Fruit fly (Drosophila melanogaster) whole organism, embryonic: Measurements from ENCODE around the gene CG9483.

Experiments
- CG10366 ChIP-seq: fragments of 200-800 bp; sonication (Bioruptor generic); IDR thresholded peaks from 2 replicates; pipeline ENCODE4 v1.3.6; 2022; ENCODE audit warnings: missing biosample characterization, missing genetic modification characterization
- CG10543 ChIP-seq: fragments of 200-800 bp; sonication (Bioruptor generic); optimal IDR thresholded peaks from 3 replicates; lab custom pipeline; 2017; ENCODE audit warnings: missing biosample characterization, mild to moderate bottlenecking, missing genetic modification characterization, moderate library complexity
- CG11093 ChIP-seq: fragments of 200-800 bp; sonication (Bioruptor generic); IDR thresholded peaks from 3 replicates; pipeline ENCODE4 v1.3.6; 2022; ENCODE audit warnings: missing biosample characterization, missing genetic modification characterization
- CG11696 ChIP-seq: fragments of 200-800 bp; sonication (Bioruptor generic); IDR thresholded peaks from 2 replicates; pipeline ENCODE4 v1.3.6; 2022; ENCODE audit warnings: missing biosample characterization, missing genetic modification characterization
- CG11723 ChIP-seq: fragments of 200-800 bp; sonication (Bioruptor generic); optimal IDR thresholded peaks from 2 replicates; lab custom pipeline; 2017; ENCODE audit warnings: missing biosample characterization, mild to moderate bottlenecking, missing genetic modification characterization
- CG12659 ChIP-seq: fragments of 200-800 bp; sonication (Bioruptor generic); optimal IDR thresholded peaks from 3 replicates; lab custom pipeline; 2017; ENCODE audit warnings: mild to moderate bottlenecking, missing biosample characterization, missing genetic modification reagents, missing genetic modification characterization
- CG14965 ChIP-seq: fragments of 200-800 bp; sonication (Bioruptor generic); optimal IDR thresholded peaks from 2 replicates; lab custom pipeline; 2016; ENCODE audit warnings: missing biosample characterization, missing genetic modification characterization, borderline replicate concordance
- CG15269 ChIP-seq: fragments of 200-800 bp; sonication (Bioruptor generic); optimal IDR thresholded peaks from 2 replicates; lab custom pipeline; 2018; ENCODE audit warnings: missing biosample characterization, mild to moderate bottlenecking, missing genetic modification characterization, moderate library complexity
- CG17568 ChIP-seq: fragments of 200-800 bp; sonication (Bioruptor generic); optimal IDR thresholded peaks from 2 replicates; lab custom pipeline; 2018; ENCODE audit warnings: missing biosample characterization, mild to moderate bottlenecking, missing genetic modification characterization, moderate library complexity
- CG1792 ChIP-seq: fragments of 200-800 bp; sonication (Bioruptor generic); optimal IDR thresholded peaks from 2 replicates; lab custom pipeline; 2016; ENCODE audit warnings: missing biosample characterization, missing genetic modification characterization
- CG18011 ChIP-seq: fragments of 200-800 bp; sonication (Bioruptor generic); optimal IDR thresholded peaks from 2 replicates; lab custom pipeline; 2017; ENCODE audit warnings: missing biosample characterization, missing genetic modification characterization, mild to moderate bottlenecking, moderate library complexity, missing genotype
- CG2129 ChIP-seq: fragments of 200-800 bp; sonication (Bioruptor generic); IDR thresholded peaks from 2 replicates; pipeline ENCODE4 v1.3.6; 2022; ENCODE audit warnings: missing biosample characterization, missing genetic modification characterization; ENCODE audit not compliant: partially characterized antibody
- CG2199 ChIP-seq: fragments of 200-800 bp; sonication (Bioruptor generic); IDR thresholded peaks from 3 replicates; pipeline ENCODE4 v1.3.6; 2022; ENCODE audit warnings: missing biosample characterization, missing genetic modification characterization
- CG2712 ChIP-seq: fragments of 200-800 bp; optimal IDR thresholded peaks from 3 replicates; lab custom pipeline; 2019; ENCODE audit warnings: missing biosample characterization, mild to moderate bottlenecking, missing genetic modification characterization, moderate library complexity
- CG32767 ChIP-seq: fragments of 200-800 bp; sonication (Bioruptor generic); IDR thresholded peaks from 2 replicates; pipeline ENCODE4 v1.3.6; 2022; ENCODE audit warnings: missing biosample characterization, missing genetic modification characterization
- CG3281 ChIP-seq: fragments of 200-800 bp; sonication (Bioruptor generic); optimal IDR thresholded peaks from 3 replicates; lab custom pipeline; 2017; ENCODE audit warnings: missing biosample characterization, mild to moderate bottlenecking, missing genetic modification characterization
- CG6254 ChIP-seq: fragments of 200-800 bp; sonication (Bioruptor generic); optimal IDR thresholded peaks from 3 replicates; lab custom pipeline; 2017; ENCODE audit warnings: mild to moderate bottlenecking, missing biosample characterization, missing genetic modification reagents, missing genetic modification characterization
- CG6689 ChIP-seq: fragments of 200-800 bp; sonication (Bioruptor generic); IDR thresholded peaks from 2 replicates; pipeline ENCODE4 v1.3.6; 2022; ENCODE audit warnings: missing biosample characterization, missing genetic modification characterization
- CG7745 ChIP-seq: fragments of 200-800 bp; sonication (Bioruptor generic); optimal IDR thresholded peaks from 2 replicates; lab custom pipeline; 2018; ENCODE audit warnings: missing biosample characterization, mild to moderate bottlenecking, missing genetic modification characterization, moderate library complexity
- CG8359 ChIP-seq: fragments of 200-800 bp; sonication (Bioruptor generic); optimal IDR thresholded peaks from 2 replicates; lab custom pipeline; 2017; ENCODE audit warnings: missing biosample characterization, mild to moderate bottlenecking, missing genetic modification characterization, borderline replicate concordance
- CkIIα-i1 ChIP-seq: fragments of 200-800 bp; sonication (Bioruptor generic); IDR thresholded peaks from 2 replicates; pipeline ENCODE4 v1.3.6; 2022; ENCODE audit warnings: missing biosample characterization, missing genetic modification characterization
- D ChIP-seq, 2 experiments: fragments of 200-800 bp in 1 of 2; fragments of >200 bp in 1 of 2; sonication (Bioruptor generic) in 1 of 2; optimal IDR thresholded peaks; 2 replicates in 1 of 2; 3 replicates in 1 of 2; lab custom pipeline; 2017; ENCODE audit warnings: mild to moderate bottlenecking in 1 of 2, missing biosample characterization in 1 of 2, missing genetic modification characterization in 1 of 2, missing genetic modification reagents in 1 of 2
- Doc3 ChIP-seq: fragments of 200-800 bp; sonication (Bioruptor generic); IDR thresholded peaks from 3 replicates; pipeline ENCODE4 v1.3.6; 2022; ENCODE audit warnings: missing biosample characterization, missing genetic modification characterization; ENCODE audit not compliant: partially characterized antibody
- Dp ChIP-seq: fragments of 200-800 bp; sonication (Bioruptor generic); optimal IDR thresholded peaks from 2 replicates; lab custom pipeline; 2018; ENCODE audit warnings: missing biosample characterization, mild to moderate bottlenecking, missing genetic modification characterization, moderate library complexity
- Fer1 ChIP-seq: fragments of 200-800 bp; sonication (Bioruptor generic); optimal IDR thresholded peaks from 2 replicates; lab custom pipeline; 2017; ENCODE audit warnings: missing biosample characterization, mild to moderate bottlenecking, missing genetic modification characterization
- Hmr ChIP-seq: fragments of 200-800 bp; sonication (Bioruptor generic); optimal IDR thresholded peaks from 3 replicates; lab custom pipeline; 2017; ENCODE audit warnings: mild to moderate bottlenecking, missing biosample characterization, missing genetic modification reagents, missing genetic modification characterization
- Hr39 ChIP-seq: fragments of >200 bp; optimal IDR thresholded peaks from 2 replicates; lab custom pipeline; 2017
- Hr51 ChIP-seq, 2 experiments: fragments of 200-800 bp; sonication (Bioruptor generic); optimal IDR thresholded peaks; 2 replicates in 1 of 2; 3 replicates in 1 of 2; lab custom pipeline; 2016 to 2018; ENCODE audit warnings: missing biosample characterization in 2 of 2, missing genetic modification characterization in 2 of 2, mild to moderate bottlenecking in 1 of 2, moderate library complexity in 1 of 2
- MTF-1 ChIP-seq: fragments of 200-800 bp; sonication (Bioruptor generic); optimal IDR thresholded peaks from 2 replicates; lab custom pipeline; 2018; ENCODE audit warnings: missing biosample characterization, mild to moderate bottlenecking, missing genetic modification characterization, borderline replicate concordance
- Sox102F ChIP-seq: fragments of 200-800 bp; sonication (Bioruptor generic); optimal IDR thresholded peaks from 2 replicates; lab custom pipeline; 2018; ENCODE audit warnings: missing biosample characterization, mild to moderate bottlenecking, missing genetic modification characterization, moderate library complexity
- Sry-β ChIP-seq: fragments of 200-800 bp; sonication (Bioruptor generic); optimal IDR thresholded peaks from 2 replicates; lab custom pipeline; 2018; ENCODE audit warnings: missing biosample characterization, mild to moderate bottlenecking, missing genetic modification characterization, moderate library complexity
- Stat92E ChIP-seq, 3 experiments: fragments of >200 bp in 2 of 3; fragments of 200-800 bp in 1 of 3; sonication (Bioruptor generic) in 1 of 3; optimal IDR thresholded peaks; 2 replicates each; lab custom pipeline; 2017 to 2019; ENCODE audit warnings: missing biosample characterization in 3 of 3, missing genetic modification characterization in 3 of 3, mild to moderate bottlenecking in 1 of 3, moderate library complexity in 1 of 3
- Xbp1 ChIP-seq: fragments of 200-800 bp; sonication (Bioruptor generic); optimal IDR thresholded peaks from 3 replicates; lab custom pipeline; 2016; ENCODE audit warnings: missing biosample characterization, mild to moderate bottlenecking, missing genetic modification characterization
- amos ChIP-seq: fragments of 200-800 bp; sonication (Bioruptor generic); IDR thresholded peaks from 2 replicates; pipeline ENCODE4 v1.3.6; 2022; ENCODE audit warnings: missing biosample characterization, missing genetic modification characterization; ENCODE audit not compliant: partially characterized antibody
- cato ChIP-seq: fragments of 200-800 bp; sonication (Bioruptor generic); optimal IDR thresholded peaks from 2 replicates; lab custom pipeline; 2016; ENCODE audit warnings: missing biosample characterization, missing genetic modification characterization, borderline replicate concordance
- chm ChIP-seq: fragments of 200-800 bp; sonication (Bioruptor generic); IDR thresholded peaks from 2 replicates; pipeline ENCODE4 v1.3.6; 2022; ENCODE audit warnings: missing biosample characterization, missing genetic modification characterization
- crc ChIP-seq: fragments of 200-800 bp; sonication (Bioruptor generic); optimal IDR thresholded peaks from 2 replicates; lab custom pipeline; 2016; ENCODE audit warnings: missing biosample characterization, missing genetic modification characterization
- croc ChIP-seq: fragments of 200-800 bp; sonication (Bioruptor generic); conservative IDR thresholded peaks from 3 replicates; pipeline ENCODE4 v1.3.6; 2022; ENCODE audit warnings: missing biosample characterization, missing genetic modification characterization
- eve ChIP-seq, 2 experiments: fragments of >200 bp; optimal IDR thresholded peaks; 2 replicates each; lab custom pipeline; 2017; ENCODE audit warnings: missing biosample characterization in 2 of 2, missing genetic modification characterization in 2 of 2
- grau ChIP-seq: fragments of 200-800 bp; optimal IDR thresholded peaks from 3 replicates; lab custom pipeline; 2019; ENCODE audit warnings: missing biosample characterization, mild to moderate bottlenecking, missing genetic modification characterization, moderate library complexity
- hth ChIP-seq: fragments of >200 bp; optimal IDR thresholded peaks from 2 replicates; lab custom pipeline; 2017; ENCODE audit warnings: inconsistent platforms
- nerfin-1 ChIP-seq: fragments of 200-800 bp; sonication (Bioruptor generic); optimal IDR thresholded peaks from 3 replicates; lab custom pipeline; 2019; ENCODE audit warnings: missing biosample characterization, mild to moderate bottlenecking, missing genetic modification characterization, moderate library complexity
- odd ChIP-seq: fragments of 200-800 bp; sonication (Bioruptor generic); optimal IDR thresholded peaks from 2 replicates; lab custom pipeline; 2017; ENCODE audit warnings: missing biosample characterization, mild to moderate bottlenecking, missing genetic modification characterization
- otp ChIP-seq: fragments of 200-800 bp; sonication (Bioruptor generic); IDR thresholded peaks from 3 replicates; pipeline ENCODE4, ENCODE4 v1.3.6; 2022; ENCODE audit warnings: missing biosample characterization, missing genetic modification characterization
- sna ChIP-seq: fragments of 200-800 bp; sonication (Bioruptor generic); IDR thresholded peaks from 2 replicates; pipeline ENCODE4 v1.3.6; 2022; ENCODE audit warnings: missing biosample characterization, missing genetic modification characterization; ENCODE audit not compliant: partially characterized antibody
- tin ChIP-seq: fragments of 200-800 bp; sonication (Bioruptor generic); optimal IDR thresholded peaks from 3 replicates; lab custom pipeline; 2016; ENCODE audit warnings: missing biosample characterization, missing genetic modification characterization
- trem ChIP-seq: fragments of 200-800 bp; optimal IDR thresholded peaks from 3 replicates; lab custom pipeline; 2019; ENCODE audit warnings: missing biosample characterization, mild to moderate bottlenecking, missing genetic modification characterization, moderate library complexity
- unc-4 ChIP-seq: fragments of 200-800 bp; sonication (Bioruptor generic); IDR thresholded peaks from 2 replicates; pipeline ENCODE4 v1.3.6; 2022; ENCODE audit warnings: missing biosample characterization, missing genetic modification characterization; ENCODE audit not compliant: partially characterized antibody
- usp ChIP-seq: fragments of >200 bp; optimal IDR thresholded peaks from 2 replicates; lab custom pipeline; 2017; ENCODE audit warnings: missing biosample characterization, missing genetic modification characterization

CG9483 gene

dm6 chr2L:8859839-8860238 is 6.7 kb upstream of the CG9483 start (continued):
- TF ChIP-seq Hr51 (GFP tag; optimal IDR thresholded peaks at IDR 0.05; lab: Kevin White, UChicago) (no peak), Doc3 (GFP tag; lab: Robert Waterston, UW) (no peak), tin (GFP tag; lab: Kevin White, UChicago) (no peak), croc (GFP tag; lab: Robert Waterston, UW) (no peak), CG11093 (GFP tag; lab: Robert Waterston, UW) (no peak), D (optimal IDR thresholded peaks at IDR 0.05; lab: Kevin White, UChicago) (no peak), D (GFP tag; optimal IDR thresholded peaks at IDR 0.05; lab: Kevin White, UChicago) (no peak), Sry-β (GFP tag; lab: Kevin White, UChicago) (no peak), eve (GFP tag; optimal IDR thresholded peaks at IDR 0.05; lab: Kevin White, UChicago) (no peak), CG2199 (GFP tag; lab: Robert Waterston, UW) (0 out of 3 replicates have a peak, but pooled peaks have one; percentile 30), Sox102F (GFP tag; lab: Kevin White, UChicago) (peak; percentile 4), CG17568 (GFP tag; lab: Kevin White, UChicago) (peak; percentile 45), Hr39 (lab: Kevin White, UChicago) (no peak), amos (GFP tag; lab: Robert Waterston, UW) (no peak), grau (tag; lab: Kevin White, UChicago) (no peak), CG11696 (GFP tag; lab: Robert Waterston, UW) (no peak), Xbp1 (GFP tag; lab: Kevin White, UChicago) (no peak), Fer1 (GFP tag; lab: Kevin White, UChicago) (peak; percentile 14), Stat92E (GFP tag; optimal IDR thresholded peaks at IDR 0.05; lab: Kevin White, UChicago) (no peak), CG12659 (GFP tag; lab: Kevin White, UChicago) (no peak), MTF-1 (GFP tag; lab: Kevin White, UChicago) (peak; percentile 45), nerfin-1 (tag; lab: Kevin White, UChicago) (peak; percentile 41), trem (no peak), CG3281 (GFP tag; lab: Kevin White, UChicago) (peak; percentile 58), CkIIα-i1 (GFP tag; lab: Robert Waterston, UW) (no peak), CG2712 (tag; lab: Kevin White, UChicago) (no peak), CG18011 (GFP tag; lab: Kevin White, UChicago) (no peak), CG2129 (GFP tag; lab: Robert Waterston, UW) (no peak), hth (no peak), sna (GFP tag; lab: Robert Waterston, UW) (no peak), cato (GFP tag; lab: Kevin White, UChicago) (no peak), CG32767 (GFP tag; lab: Robert Waterston, UW) (no peak), CG1792 (GFP tag; lab: Kevin White, UChicago) (no peak), CG10366 (GFP tag; lab: Robert Waterston, UW) (no peak), crc (GFP tag; lab: Kevin White, UChicago) (no peak), Hmr (GFP tag; lab: Kevin White, UChicago) (peak; percentile 43), odd (GFP tag; lab: Kevin White, UChicago) (no peak), CG15269 (tag; lab: Kevin White, UChicago) (no peak), Dp (GFP tag; lab: Kevin White, UChicago) (no peak), CG6254 (peak; percentile 19), CG10543 (GFP tag; lab: Kevin White, UChicago) (no peak), CG8359 (GFP tag; lab: Kevin White, UChicago) (peak; percentile 15), CG14965 (GFP tag; lab: Kevin White, UChicago) (no peak), otp (GFP tag; lab: Robert Waterston, UW) (0 out of 3 replicates have a peak, but pooled peaks have one; percentile 30), CG11723 (GFP tag; lab: Kevin White, UChicago) (peak; percentile 5), usp (GFP tag; lab: Kevin White, UChicago) (no peak), unc-4 (GFP tag; lab: Robert Waterston, UW) (no peak), CG7745 (tag; lab: Kevin White, UChicago) (no peak), chm (GFP tag; lab: Robert Waterston, UW) (peak; percentile 50; the same call in 1 of the 2 replicates), CG6689 (GFP tag; lab: Robert Waterston, UW) (no peak)
